Fruit fly (Drosophila melanogaster) whole organism: ENCODE results near the gene CG5662.

Experiments
- CG8478 ChIP-seq: fragments of >200 bp; optimal IDR thresholded peaks from 2 replicates; lab custom pipeline; 2018; ENCODE audit warnings: inconsistent platforms
- Dll ChIP-seq: fragments of >200 bp; optimal IDR thresholded peaks from 2 replicates; lab custom pipeline; 2017
- EcR ChIP-seq, 2 experiments: fragments of >200 bp; optimal IDR thresholded peaks; 2 replicates each; lab custom pipeline; 2017; ENCODE audit warnings: missing biosample characterization in 2 of 2, missing genetic modification characterization in 2 of 2, missing genetic modification reagents in 2 of 2
- pan ChIP-seq: fragments of >200 bp; optimal IDR thresholded peaks from 2 replicates; lab custom pipeline; 2017
- psq ChIP-seq: fragments of >200 bp; optimal IDR thresholded peaks from 2 replicates; lab custom pipeline; 2017
- usp ChIP-seq: fragments of >200 bp; optimal IDR thresholded peaks from 2 replicates; lab custom pipeline; 2017; ENCODE audit warnings: missing biosample characterization, missing genetic modification characterization, mixed read lengths

- no peak for TF ChIP-seq CG8478 (lab: Kevin White, UChicago)
- no peak for TF ChIP-seq pan (lab: Kevin White, UChicago)
- no peak for TF ChIP-seq psq
- TF ChIP-seq usp (GFP tag; lab: Kevin White, UChicago): no peak
- no peak for TF ChIP-seq EcR (GFP tag; optimal IDR thresholded peaks at IDR 0.05; lab: Kevin White, UChicago)
- TF ChIP-seq Dll (lab: Kevin White, UChicago): no peak
Measured at dm6 chrX:15244813-15245212, 34.6 kb downstream of the CG5662 start, which contains the start of gene PPYR1.
